Worm (Caenorhabditis elegans) whole organism, late embryonic: Measurements from ENCODE around the gene bet-2.

ENCODE experiments used
- K02D7.2 ChIP-seq: sonication (generic microtip); optimal IDR thresholded peaks from 2 replicates; lab custom pipeline; 2017; ENCODE audit warnings: mild to moderate bottlenecking, missing genetic modification characterization, missing compliant biosample characterization
- ama-1 ChIP-seq: fragments of 150-350 bp; optimal IDR thresholded peaks from 2 replicates; lab custom pipeline; 2014
- ceh-22 ChIP-seq: sonication (generic microtip); optimal IDR thresholded peaks from 2 replicates; lab custom pipeline; 2017; ENCODE audit warnings: missing biosample characterization, missing genetic modification characterization
- ceh-34 ChIP-seq: sonication (generic microtip); optimal IDR thresholded peaks from 2 replicates; lab custom pipeline; 2016; ENCODE audit warnings: mild to moderate bottlenecking, missing genetic modification characterization, missing compliant biosample characterization
- che-1 ChIP-seq: sonication (generic microtip); optimal IDR thresholded peaks from 2 replicates; lab custom pipeline; 2016; ENCODE audit warnings: mild to moderate bottlenecking, missing genetic modification characterization, missing compliant biosample characterization
- dmd-4 ChIP-seq: sonication (generic microtip); optimal IDR thresholded peaks from 2 replicates; lab custom pipeline; 2016; ENCODE audit warnings: borderline replicate concordance, missing genetic modification characterization, missing compliant biosample characterization
- hlh-8 ChIP-seq: sonication (generic microtip); optimal IDR thresholded peaks from 2 replicates; lab custom pipeline; 2016; ENCODE audit warnings: missing genotype, missing genetic modification characterization, missing compliant biosample characterization
- lim-6 ChIP-seq: sonication (generic microtip); optimal IDR thresholded peaks from 2 replicates; lab custom pipeline; 2016; ENCODE audit warnings: missing genetic modification characterization, missing compliant biosample characterization
- pag-3 ChIP-seq: sonication (generic microtip); optimal IDR thresholded peaks from 2 replicates; lab custom pipeline; 2016; ENCODE audit warnings: missing compliant biosample characterization, missing genetic modification characterization, borderline replicate concordance
- pax-1 ChIP-seq: fragments of 150-350 bp; optimal IDR thresholded peaks from 2 replicates; lab custom pipeline; 2014; ENCODE audit warnings: missing biosample characterization, missing genetic modification characterization
- sox-2 ChIP-seq: fragments of 200-800 bp; sonication (Bioruptor generic); IDR thresholded peaks from 2 replicates; pipeline ENCODE4 v1.3.6; 2022; ENCODE audit warnings: missing genetic modification reagents, missing genetic modification characterization, missing compliant biosample characterization
- unc-42 ChIP-seq: sonication (generic microtip); optimal IDR thresholded peaks from 2 replicates; lab custom pipeline; 2016; ENCODE audit warnings: missing genotype, missing genetic modification characterization, missing compliant biosample characterization

DNA sequence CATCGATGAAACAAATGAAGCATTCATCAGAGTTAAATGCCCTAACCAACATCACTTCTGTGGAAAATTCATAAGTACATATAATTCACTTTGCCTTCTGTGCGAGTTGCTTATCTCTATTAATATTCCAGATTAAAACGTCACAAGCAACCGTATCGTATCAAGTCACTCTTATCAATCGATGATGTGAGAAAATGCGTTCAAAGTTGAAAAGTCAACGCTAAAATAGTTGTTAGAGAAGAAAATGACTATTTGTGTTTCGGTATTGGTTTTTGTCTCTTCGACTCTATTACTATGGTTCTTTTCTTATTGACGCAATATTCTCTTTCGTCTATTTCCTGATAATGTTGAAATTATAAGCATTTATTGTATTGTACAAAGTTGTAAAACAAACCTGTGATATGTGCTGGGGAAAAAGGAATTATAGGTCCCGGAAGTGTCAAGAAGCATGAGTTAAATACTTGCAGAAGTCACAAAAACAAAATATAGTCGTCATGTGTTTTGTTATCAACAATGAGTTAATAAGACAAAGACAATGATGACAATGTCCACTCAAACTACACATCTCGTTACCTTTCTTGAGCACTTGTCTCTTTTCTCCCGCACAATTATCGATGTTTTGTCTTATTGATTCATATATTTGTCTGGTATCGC lies 36.8 kb upstream of the bet-2 start:
- no peak for TF ChIP-seq hlh-8
- TF ChIP-seq sox-2, result no peak
- no peak for TF ChIP-seq ceh-22 (tag; lab: Kevin White, UChicago)
- no peak for TF ChIP-seq dmd-4 (tag; lab: Kevin White, UChicago)
- no peak for TF ChIP-seq K02D7.2 (tag; lab: Kevin White, UChicago)
- TF ChIP-seq ceh-34, result no peak
- no peak for TF ChIP-seq pax-1 (tag; lab: Kevin White, UChicago)
- no peak for TF ChIP-seq unc-42 (tag; lab: Kevin White, UChicago)
- no peak for TF ChIP-seq che-1 (tag; lab: Kevin White, UChicago)
- TF ChIP-seq lim-6, result no peak
- TF ChIP-seq ama-1 (lab: Kevin White, UChicago), result no peak
- no peak for TF ChIP-seq pag-3 (tag; lab: Kevin White, UChicago)
